Fruit fly (Drosophila melanogaster) ovary, adult (tissue): ENCODE data around the gene CG32695.

Source experiments
- CG17801 ChIP-seq: fragments of 200-800 bp; optimal IDR thresholded peaks from 2 replicates; lab custom pipeline; 2019; ENCODE audit warnings: missing biosample characterization, mild to moderate bottlenecking, missing genetic modification characterization, moderate library complexity; ENCODE audit not compliant: partially characterized antibody

Gene CG32695

dm6 chrX:9875948-9876853 lies 2.3 kb upstream of the CG32695 start, which contains the start of gene CG15247:
Gene CG15247, minus strand, starts transcription at chrX:9876672.
- no peak for TF ChIP-seq CG17801 (GFP tag; lab: Kevin White, UChicago)

- no peak for TF ChIP-seq CG17801 (GFP tag; lab: Kevin White, UChicago)
Observed at dm6 chrX:9871632-9872031, 2.2 kb downstream of the CG32695 start, which contains the start of gene CG45061. Gene CG45061, minus strand, starts transcription at chrX:9871702.

DNA sequence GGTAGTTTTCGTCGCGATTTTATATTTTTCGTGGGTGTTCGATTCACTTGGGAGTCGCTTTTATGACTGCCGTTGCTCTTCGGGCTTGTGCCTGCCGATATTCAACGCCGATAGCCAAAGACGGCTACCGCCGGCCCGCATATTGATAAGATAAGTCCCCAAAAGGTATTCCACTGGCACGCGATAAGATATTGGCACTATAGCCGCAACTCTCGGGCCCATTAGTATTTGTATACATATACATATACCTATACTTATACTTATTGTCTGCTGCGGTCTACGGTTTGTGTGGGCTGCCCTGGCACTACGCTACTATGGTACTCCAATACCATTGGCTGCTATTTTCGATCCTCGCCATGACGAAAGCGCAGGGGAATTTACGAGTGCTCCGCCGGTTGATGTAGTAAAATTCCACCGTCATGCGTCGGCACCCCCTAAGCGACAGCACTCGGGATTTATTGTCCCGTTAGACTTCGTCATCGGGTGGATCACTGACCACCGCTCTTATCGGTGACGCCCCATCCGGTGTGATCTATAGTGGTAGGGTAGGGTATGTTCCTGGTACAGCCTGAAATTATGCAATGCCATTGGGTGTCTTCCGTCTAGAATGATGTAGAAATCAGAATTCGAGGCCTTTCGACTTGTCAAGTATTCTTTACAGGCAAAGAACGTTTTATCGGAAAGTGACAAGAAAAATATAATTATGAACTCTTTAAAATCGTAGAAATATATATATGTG lies 5.2 kb downstream of the CG32695 start, which contains the start of gene CG45060:
Gene CG45060, minus strand, starts transcription at position 59 of the 739 bp plus-strand sequence.
- TF ChIP-seq CG17801 (GFP tag; lab: Kevin White, UChicago): no peak

dm6 chrX:9864882-9865281 lies 9.0 kb downstream of the CG32695 start, which contains the start of gene Ser7:
Gene Ser7, plus strand, starts transcription at chrX:9865233.
- no peak for TF ChIP-seq CG17801 (GFP tag; lab: Kevin White, UChicago)

- no peak for TF ChIP-seq CG17801 (GFP tag; lab: Kevin White, UChicago)
Observed at dm6 chrX:9847529-9847928, 26.3 kb downstream of the CG32695 start.

DNA sequence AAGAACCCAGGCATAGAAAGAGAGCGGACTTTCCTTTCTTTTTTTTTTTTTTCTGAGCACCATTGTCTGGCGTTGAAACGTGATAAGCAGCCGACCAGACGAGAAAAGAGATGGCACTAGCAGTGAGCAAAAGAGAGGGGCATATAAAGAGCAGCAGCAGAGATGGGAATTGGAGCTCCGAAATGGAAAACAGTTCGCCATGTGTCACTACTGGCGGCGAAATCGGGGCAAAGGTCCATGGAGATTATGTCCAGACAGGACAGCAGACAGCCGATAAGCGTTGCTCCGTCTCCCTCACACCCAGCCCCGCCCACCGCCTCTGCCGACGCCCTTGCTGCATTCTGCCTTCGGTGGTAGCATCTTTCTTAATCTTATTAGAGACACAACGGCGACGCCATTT lies 40.8 kb downstream of the CG32695 start:
- TF ChIP-seq CG17801 (GFP tag; lab: Kevin White, UChicago): no peak

DNA sequence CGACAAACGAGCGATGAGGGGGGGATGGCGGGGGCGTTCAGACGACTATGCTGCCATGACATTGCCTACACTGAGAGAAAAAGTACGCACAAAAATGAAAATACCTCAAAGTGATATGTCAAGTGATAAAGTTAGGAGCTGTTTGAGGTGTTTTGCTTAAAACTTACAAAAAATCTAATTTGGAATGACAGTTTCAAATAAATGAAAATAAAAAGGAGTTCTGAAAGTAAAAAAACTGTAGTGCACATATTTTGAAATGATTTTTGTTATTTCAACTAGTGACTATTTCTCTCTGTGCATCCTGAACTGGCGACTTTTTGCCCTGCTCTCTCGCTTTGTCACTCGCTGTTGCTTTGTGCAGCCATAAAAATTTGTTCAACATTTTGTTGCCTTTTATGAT lies 44.0 kb downstream of the CG32695 start:
- no peak for TF ChIP-seq CG17801 (GFP tag; lab: Kevin White, UChicago)
